Fruit fly (Drosophila melanogaster) whole organism, embryonic: ENCODE results near the gene Adsl.
A peak's percentile ranks its signal among the peaks of the same experiment; 100 is the strongest.

ENCODE experiments used
- Atf3 ChIP-seq: fragments of 200-800 bp; sonication (Bioruptor generic); optimal IDR thresholded peaks from 3 replicates; lab custom pipeline; 2016; ENCODE audit warnings: missing biosample characterization, missing genetic modification characterization
- B-H1 ChIP-seq: fragments of 200-800 bp; sonication (Bioruptor generic); IDR thresholded peaks from 3 replicates; pipeline ENCODE4 v1.3.6; 2022; ENCODE audit warnings: missing biosample characterization, missing genetic modification characterization
- B-H2 ChIP-seq: fragments of 200-800 bp; sonication (Bioruptor generic); optimal IDR thresholded peaks from 2 replicates; lab custom pipeline; 2018; ENCODE audit warnings: missing biosample characterization, mild to moderate bottlenecking, missing genetic modification characterization
- CG10209 ChIP-seq: fragments of 200-800 bp; sonication (Bioruptor generic); optimal IDR thresholded peaks from 3 replicates; lab custom pipeline; 2017; ENCODE audit warnings: missing biosample characterization, mild to moderate bottlenecking, missing genetic modification characterization, missing genetic modification reagents
- CG1024 ChIP-seq: fragments of 200-800 bp; sonication (Bioruptor generic); IDR thresholded peaks from 2 replicates; pipeline ENCODE4 v1.3.6; 2022; ENCODE audit warnings: missing biosample characterization, missing genetic modification characterization
- CG10366 ChIP-seq: fragments of 200-800 bp; sonication (Bioruptor generic); IDR thresholded peaks from 2 replicates; pipeline ENCODE4 v1.3.6; 2022; ENCODE audit warnings: missing biosample characterization, missing genetic modification characterization
- CG11456 ChIP-seq: fragments of 200-800 bp; sonication (Bioruptor generic); IDR thresholded peaks from 3 replicates; pipeline ENCODE4 v1.3.6; 2022; ENCODE audit warnings: missing biosample characterization, missing genetic modification characterization
- CG15269 ChIP-seq: fragments of 200-800 bp; sonication (Bioruptor generic); optimal IDR thresholded peaks from 2 replicates; lab custom pipeline; 2018; ENCODE audit warnings: missing biosample characterization, mild to moderate bottlenecking, missing genetic modification characterization, moderate library complexity
- CG1603 ChIP-seq: fragments of 200-800 bp; sonication (Bioruptor generic); optimal IDR thresholded peaks from 2 replicates; lab custom pipeline; 2019; ENCODE audit warnings: missing biosample characterization, mild to moderate bottlenecking, missing genetic modification characterization, moderate library complexity
- CG17361 ChIP-seq: fragments of 200-800 bp; sonication (Bioruptor generic); IDR thresholded peaks from 3 replicates; pipeline ENCODE4 v1.3.6; 2022; ENCODE audit warnings: missing biosample characterization, missing genetic modification characterization
- CG18262 ChIP-seq: fragments of 200-800 bp; optimal IDR thresholded peaks from 3 replicates; lab custom pipeline; 2019; ENCODE audit warnings: missing biosample characterization, mild to moderate bottlenecking, missing genetic modification characterization, moderate library complexity
- CG18599 ChIP-seq: fragments of 200-800 bp; sonication (Bioruptor generic); optimal IDR thresholded peaks from 3 replicates; lab custom pipeline; 2017; ENCODE audit warnings: missing biosample characterization, missing genetic modification characterization, mild to moderate bottlenecking, moderate library complexity, missing genetic modification reagents
- CG18764 ChIP-seq: fragments of 200-800 bp; sonication (Bioruptor generic); optimal IDR thresholded peaks from 3 replicates; lab custom pipeline; 2016; ENCODE audit warnings: missing biosample characterization, missing genetic modification characterization
- CG30403 ChIP-seq: fragments of 200-800 bp; sonication (Bioruptor generic); optimal IDR thresholded peaks from 3 replicates; lab custom pipeline; 2016; ENCODE audit warnings: missing biosample characterization, missing genetic modification characterization
- CG3726 ChIP-seq: fragments of 200-800 bp; sonication (Bioruptor generic); IDR thresholded peaks from 3 replicates; pipeline ENCODE4, ENCODE4 v1.3.6; 2022; ENCODE audit warnings: missing biosample characterization, missing genetic modification characterization
- CG4328 ChIP-seq: fragments of 200-800 bp; sonication (Bioruptor generic); optimal IDR thresholded peaks from 3 replicates; lab custom pipeline; 2017; ENCODE audit warnings: missing biosample characterization, missing genetic modification reagents, missing genetic modification characterization
- CG8388 ChIP-seq: fragments of 200-800 bp; sonication (Bioruptor generic); optimal IDR thresholded peaks from 2 replicates; lab custom pipeline; 2019; ENCODE audit warnings: missing biosample characterization, mild to moderate bottlenecking, missing genetic modification characterization, moderate library complexity
- CG9215 ChIP-seq: fragments of 200-800 bp; sonication (Bioruptor generic); IDR thresholded peaks from 2 replicates; pipeline ENCODE4 v1.3.6; 2022; ENCODE audit warnings: missing biosample characterization, missing genetic modification characterization
- CG9876 ChIP-seq: fragments of 200-800 bp; sonication (Bioruptor generic); optimal IDR thresholded peaks from 2 replicates; lab custom pipeline; 2016; ENCODE audit warnings: missing biosample characterization, missing genetic modification characterization
- CoRest ChIP-seq: fragments of 200-800 bp; sonication (Bioruptor generic); optimal IDR thresholded peaks from 3 replicates; lab custom pipeline; 2018; ENCODE audit warnings: missing biosample characterization, mild to moderate bottlenecking, missing genetic modification characterization, moderate library complexity
- ERR ChIP-seq: fragments of 200-800 bp; sonication (Bioruptor generic); optimal IDR thresholded peaks from 2 replicates; lab custom pipeline; 2016; ENCODE audit warnings: missing biosample characterization, missing genetic modification characterization
- Fer3 ChIP-seq: fragments of 200-800 bp; sonication (Bioruptor generic); optimal IDR thresholded peaks from 2 replicates; lab custom pipeline; 2018; ENCODE audit warnings: missing biosample characterization, mild to moderate bottlenecking, missing genetic modification characterization, moderate library complexity
- H15 ChIP-seq: fragments of 200-800 bp; sonication (Bioruptor generic); IDR thresholded peaks from 3 replicates; pipeline ENCODE4 v1.3.6; 2022; ENCODE audit warnings: missing biosample characterization, missing genetic modification characterization
- HLH4C ChIP-seq: fragments of 200-800 bp; sonication (Bioruptor generic); IDR thresholded peaks from 3 replicates; pipeline ENCODE4 v1.3.6; 2022; ENCODE audit warnings: missing biosample characterization, missing genetic modification characterization; ENCODE audit not compliant: partially characterized antibody
- Hr78 ChIP-seq, 2 experiments: fragments of 200-800 bp in 1 of 2; fragments of >200 bp in 1 of 2; sonication (Bioruptor generic) in 1 of 2; optimal IDR thresholded peaks; 2 replicates each; lab custom pipeline; 2017 to 2019; ENCODE audit warnings: missing biosample characterization in 2 of 2, missing genetic modification characterization in 2 of 2, mild to moderate bottlenecking in 1 of 2, moderate library complexity in 1 of 2
- Myb ChIP-seq: fragments of 200-800 bp; sonication (Bioruptor generic); optimal IDR thresholded peaks from 2 replicates; lab custom pipeline; 2016; ENCODE audit warnings: missing biosample characterization, missing genetic modification characterization
- Sox100B ChIP-seq: fragments of 200-800 bp; sonication (Bioruptor generic); optimal IDR thresholded peaks from 3 replicates; lab custom pipeline; 2018; ENCODE audit warnings: missing biosample characterization, mild to moderate bottlenecking, missing genetic modification characterization
- Usf ChIP-seq: fragments of 200-800 bp; sonication (Bioruptor generic); optimal IDR thresholded peaks from 2 replicates; lab custom pipeline; 2017; ENCODE audit warnings: missing genotype, missing biosample characterization, missing genetic modification characterization
- Xbp1 ChIP-seq: fragments of 200-800 bp; sonication (Bioruptor generic); optimal IDR thresholded peaks from 3 replicates; lab custom pipeline; 2016; ENCODE audit warnings: missing biosample characterization, mild to moderate bottlenecking, missing genetic modification characterization
- cad ChIP-seq: fragments of >200 bp; optimal IDR thresholded peaks from 2 replicates; lab custom pipeline; 2017; ENCODE audit warnings: missing biosample characterization, missing genetic modification characterization
- cg ChIP-seq: fragments of 200-800 bp; sonication (Bioruptor generic); optimal IDR thresholded peaks from 3 replicates; lab custom pipeline; 2019; ENCODE audit warnings: missing biosample characterization, mild to moderate bottlenecking, missing genetic modification characterization, moderate library complexity
- corto ChIP-seq: fragments of 200-800 bp; sonication (Bioruptor generic); optimal IDR thresholded peaks from 2 replicates; lab custom pipeline; 2016; ENCODE audit warnings: missing biosample characterization, mild to moderate bottlenecking, missing genetic modification characterization, moderate library complexity
- croc ChIP-seq: fragments of 200-800 bp; sonication (Bioruptor generic); conservative IDR thresholded peaks from 3 replicates; pipeline ENCODE4 v1.3.6; 2022; ENCODE audit warnings: missing biosample characterization, missing genetic modification characterization
- emc ChIP-seq: fragments of 200-800 bp; sonication (Bioruptor generic); optimal IDR thresholded peaks from 2 replicates; lab custom pipeline; 2016; ENCODE audit warnings: missing biosample characterization, missing genetic modification characterization
- en ChIP-seq: fragments of 200-800 bp; sonication (Bioruptor generic); optimal IDR thresholded peaks from 2 replicates; lab custom pipeline; 2016; ENCODE audit warnings: missing biosample characterization, missing genetic modification characterization
- fd102C ChIP-seq: fragments of 200-800 bp; sonication (Bioruptor generic); optimal IDR thresholded peaks from 2 replicates; lab custom pipeline; 2018; ENCODE audit warnings: missing biosample characterization, mild to moderate bottlenecking, missing genetic modification characterization, moderate library complexity
- insv ChIP-seq, 2 experiments: fragments of 200-800 bp; sonication (Bioruptor generic); optimal IDR thresholded peaks; 3 replicates each; lab custom pipeline; 2016 to 2018; ENCODE audit warnings: missing biosample characterization in 2 of 2, missing genetic modification characterization in 2 of 2
- jigr1 ChIP-seq: fragments of 200-800 bp; sonication (Bioruptor generic); IDR thresholded peaks from 3 replicates; pipeline ENCODE4 v1.3.6; 2022; ENCODE audit warnings: missing biosample characterization, missing genetic modification characterization
- ken ChIP-seq: fragments of 200-800 bp; sonication (Bioruptor generic); IDR thresholded peaks from 3 replicates; pipeline ENCODE4 v1.3.6; 2022; ENCODE audit warnings: missing biosample characterization, missing genetic modification characterization
- oc ChIP-seq: fragments of 200-800 bp; sonication (Bioruptor generic); optimal IDR thresholded peaks from 2 replicates; lab custom pipeline; 2018; ENCODE audit warnings: missing biosample characterization, mild to moderate bottlenecking, missing genetic modification characterization, moderate library complexity
- pho ChIP-seq: fragments of 200-800 bp; sonication (Bioruptor generic); optimal IDR thresholded peaks from 2 replicates; lab custom pipeline; 2016; ENCODE audit warnings: missing biosample characterization, missing genetic modification characterization
- pnt ChIP-seq: fragments of 200-800 bp; sonication (Bioruptor generic); optimal IDR thresholded peaks from 3 replicates; lab custom pipeline; 2016; ENCODE audit warnings: missing biosample characterization, missing genetic modification characterization
- pros ChIP-seq: fragments of 200-800 bp; sonication (Bioruptor generic); optimal IDR thresholded peaks from 3 replicates; lab custom pipeline; 2019; ENCODE audit warnings: missing biosample characterization, mild to moderate bottlenecking, missing genetic modification characterization, moderate library complexity
- sc ChIP-seq, 3 experiments: fragments of >200 bp in 2 of 3; fragments of 200-800 bp in 1 of 3; sonication (Bioruptor generic) in 1 of 3; optimal IDR thresholded peaks; 2 replicates in 2 of 3; 3 replicates in 1 of 3; lab custom pipeline; 2017; ENCODE audit warnings: mild to moderate bottlenecking in 1 of 3, missing biosample characterization in 1 of 3, missing genetic modification characterization in 1 of 3, missing genetic modification reagents in 1 of 3
- shn ChIP-seq: fragments of 200-800 bp; sonication (Bioruptor generic); optimal IDR thresholded peaks from 3 replicates; lab custom pipeline; 2016; ENCODE audit warnings: missing biosample characterization, missing genetic modification characterization
- tup ChIP-seq: fragments of 200-800 bp; sonication (Bioruptor generic); optimal IDR thresholded peaks from 2 replicates; lab custom pipeline; 2016; ENCODE audit warnings: missing biosample characterization, mild to moderate bottlenecking, missing genetic modification characterization, moderate library complexity
- tx ChIP-seq: fragments of 200-800 bp; sonication (Bioruptor generic); optimal IDR thresholded peaks from 2 replicates; lab custom pipeline; 2016; ENCODE audit warnings: missing biosample characterization, missing genetic modification characterization
- unpg ChIP-seq: fragments of 200-800 bp; sonication (Bioruptor generic); optimal IDR thresholded peaks from 3 replicates; lab custom pipeline; 2018; ENCODE audit warnings: missing biosample characterization, mild to moderate bottlenecking, missing genetic modification characterization, moderate library complexity
- zen ChIP-seq: fragments of 200-800 bp; sonication (Bioruptor generic); optimal IDR thresholded peaks from 3 replicates; lab custom pipeline; 2018; ENCODE audit warnings: missing biosample characterization, mild to moderate bottlenecking, missing genetic modification characterization, moderate library complexity

Adsl gene

DNA sequence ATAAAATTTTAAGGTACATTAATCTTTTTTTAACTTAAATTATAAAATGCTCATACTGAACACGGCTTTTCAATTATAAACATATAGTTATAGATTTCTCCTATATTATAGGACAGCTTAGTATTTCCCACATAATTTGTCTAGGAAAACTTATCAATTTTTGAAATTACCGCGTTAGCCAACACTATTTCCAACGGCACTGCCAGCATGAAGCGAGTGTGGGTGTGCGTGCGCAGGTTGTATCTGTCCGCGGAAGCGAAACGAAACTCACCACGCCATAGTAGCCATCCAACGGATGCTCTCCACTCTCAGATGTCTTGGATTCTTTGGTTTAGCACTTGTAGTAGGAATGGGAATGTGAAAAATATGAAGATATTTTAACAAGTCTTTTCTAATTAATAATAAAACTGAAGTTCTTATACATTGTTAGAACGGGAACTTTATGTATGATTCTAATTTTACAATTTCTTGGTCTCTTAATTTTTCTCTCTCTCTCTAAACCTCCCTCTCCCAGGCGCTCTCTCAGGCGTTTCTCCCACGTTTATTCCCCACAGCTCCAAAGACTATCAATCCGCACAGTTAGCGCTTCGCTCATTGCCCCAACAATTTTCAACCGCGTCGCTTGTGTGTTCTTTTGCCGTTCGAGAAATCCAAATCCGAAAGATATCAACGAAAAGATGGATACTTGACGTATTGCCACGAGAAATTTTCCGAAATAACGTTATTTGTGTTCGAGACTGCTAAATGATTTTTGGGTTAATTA, 32.7 kb upstream of the Adsl start, which contains the start of gene Dad (continued):
- TF ChIP-seq CG18764 (GFP tag; lab: Kevin White, UChicago) (no peak), Atf3 (GFP tag; lab: Kevin White, UChicago) (no peak), CG9876 (GFP tag; lab: Kevin White, UChicago) (no peak), tx (GFP tag; lab: Kevin White, UChicago) (no peak), CG30403 (GFP tag; lab: Kevin White, UChicago) (no peak), insv (GFP tag; optimal IDR thresholded peaks at IDR 0.05; lab: Kevin White, UChicago) (no peak), B-H2 (peak; percentile 45), jigr1 (GFP tag; lab: Robert Waterston, UW) (no peak), CG10209 (GFP tag; lab: Kevin White, UChicago) (no peak), CG11456 (no peak), CG18599 (no peak), oc (tag; lab: Kevin White, UChicago) (no peak), CG8388 (no peak), Myb (GFP tag; lab: Kevin White, UChicago) (peak; percentile 30), pho (GFP tag; lab: Kevin White, UChicago) (no peak), sc (optimal IDR thresholded peaks at IDR 0.05; lab: Kevin White, UChicago) (no peak), sc (GFP tag; optimal IDR thresholded peaks at IDR 0.05; lab: Kevin White, UChicago) (no peak), shn (GFP tag; lab: Kevin White, UChicago) (no peak), en (GFP tag; lab: Kevin White, UChicago) (no peak), CG3726 (no peak), CG10366 (no peak), CG1024 (GFP tag; lab: Robert Waterston, UW) (no peak), CG17361 (no peak), B-H1 (GFP tag; lab: Robert Waterston, UW) (no peak), CG15269 (tag; lab: Kevin White, UChicago) (peak; percentile 17), Sox100B (no peak), Fer3 (tag; lab: Kevin White, UChicago) (no peak), CoRest (tag; lab: Kevin White, UChicago) (no peak), CG4328 (GFP tag; lab: Kevin White, UChicago) (no peak), CG18262 (peak; percentile 8), H15 (GFP tag; lab: Robert Waterston, UW) (no peak), cad (GFP tag; lab: Kevin White, UChicago) (no peak), tup (GFP tag; lab: Kevin White, UChicago) (no peak), ken (GFP tag; lab: Robert Waterston, UW) (no peak), emc (GFP tag; lab: Kevin White, UChicago) (no peak), croc (GFP tag; lab: Robert Waterston, UW) (no peak), CG1603 (peak; percentile 12), ERR (GFP tag; lab: Kevin White, UChicago) (no peak), zen (tag; lab: Kevin White, UChicago) (no peak), Hr78 (GFP tag; optimal IDR thresholded peaks at IDR 0.05; lab: Kevin White, UChicago) (no peak), Xbp1 (GFP tag; lab: Kevin White, UChicago) (no peak), CG9215 (GFP tag; lab: Robert Waterston, UW) (peak; percentile 98), pros (peak; percentile 58), fd102C (GFP tag; lab: Kevin White, UChicago) (no peak), HLH4C (GFP tag; lab: Robert Waterston, UW) (no peak), Usf (GFP tag; lab: Kevin White, UChicago) (no peak), unpg (peak; percentile 32), cg (GFP tag; lab: Kevin White, UChicago) (no peak), pnt (GFP tag; lab: Kevin White, UChicago) (no peak), corto (GFP tag; lab: Kevin White, UChicago) (peak; percentile 76)
